Fruit fly (Drosophila melanogaster): ENCODE results near the gene MRG15.

DNA sequence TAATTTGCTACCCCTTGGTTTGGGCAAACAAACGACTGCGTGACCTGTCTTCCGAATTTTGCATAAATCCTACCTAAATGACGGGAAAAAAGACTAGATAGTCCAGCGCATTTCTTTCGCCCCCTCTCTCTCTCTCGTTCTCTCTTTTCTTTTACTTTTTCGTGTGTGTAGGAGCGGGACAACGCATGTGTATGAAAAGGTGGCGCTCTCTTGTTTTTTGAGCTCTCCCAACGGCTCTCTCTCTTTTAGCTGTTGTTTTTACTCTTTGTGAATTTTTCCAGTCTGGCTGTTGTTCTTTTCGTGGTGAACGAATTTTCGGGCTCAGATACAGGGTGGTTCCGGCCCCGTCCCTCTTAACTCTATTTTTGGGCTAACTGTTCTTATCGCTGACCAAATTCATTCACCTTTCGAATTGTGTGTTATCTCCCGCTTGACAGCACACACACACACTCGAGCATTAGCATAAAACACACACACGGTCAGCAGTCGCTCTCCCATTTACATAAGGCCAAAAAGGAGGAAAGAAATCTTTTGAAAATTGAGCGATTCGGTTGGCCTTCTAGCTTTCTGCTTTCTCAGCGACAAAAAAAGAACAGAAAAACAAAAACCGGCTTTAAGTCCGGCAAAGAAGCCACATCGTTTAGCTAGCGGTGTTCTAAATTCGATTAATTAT lies 13.8 kb upstream of the MRG15 start:
- TF ChIP-seq CG14655 (GFP tag; optimal IDR thresholded peaks at IDR 0.05), result no peak
- TF ChIP-seq Snoo (tag; optimal IDR thresholded peaks at IDR 0.05), result no peak
- peak; percentile 43 for TF ChIP-seq CG34367 (tag; optimal IDR thresholded peaks at IDR 0.05)
- TF ChIP-seq CG8301 (tag; optimal IDR thresholded peaks at IDR 0.05), result no peak
